Fruit fly (Drosophila melanogaster) whole organism, embryonic: ENCODE data around the gene CG33288.

ENCODE experiments used
- Aef1 ChIP-seq: fragments of 200-800 bp; sonication (Bioruptor generic); IDR thresholded peaks from 3 replicates; pipeline ENCODE4 v1.3.6; 2022; ENCODE audit warnings: missing biosample characterization, missing genetic modification characterization
- Atf-2 ChIP-seq: fragments of 200-800 bp; sonication (Bioruptor generic); optimal IDR thresholded peaks from 2 replicates; lab custom pipeline; 2016; ENCODE audit warnings: missing biosample characterization, missing genetic modification characterization
- CG10274 ChIP-seq: fragments of 200-800 bp; sonication (Bioruptor generic); optimal IDR thresholded peaks from 3 replicates; lab custom pipeline; 2017; ENCODE audit warnings: missing biosample characterization, mild to moderate bottlenecking, missing genetic modification characterization
- CG10431 ChIP-seq: fragments of 200-800 bp; sonication (Bioruptor generic); optimal IDR thresholded peaks from 3 replicates; lab custom pipeline; 2018; ENCODE audit warnings: missing biosample characterization, mild to moderate bottlenecking, missing genetic modification characterization
- CG11504 ChIP-seq: fragments of 200-800 bp; sonication (Bioruptor generic); optimal IDR thresholded peaks from 3 replicates; lab custom pipeline; 2019; ENCODE audit warnings: missing biosample characterization, mild to moderate bottlenecking, missing genetic modification characterization, moderate library complexity
- CG11560 ChIP-seq: fragments of 200-800 bp; sonication (Bioruptor generic); IDR thresholded peaks from 3 replicates; pipeline ENCODE4 v1.3.6; 2022; ENCODE audit warnings: missing biosample characterization, missing genetic modification characterization
- CG13287 ChIP-seq: fragments of 200-800 bp; sonication (Bioruptor generic); IDR thresholded peaks from 2 replicates; pipeline ENCODE4 v1.3.6; 2022; ENCODE audit warnings: missing biosample characterization, missing genetic modification characterization; ENCODE audit not compliant: partially characterized antibody
- CG13894 ChIP-seq: fragments of 200-800 bp; sonication (Bioruptor generic); optimal IDR thresholded peaks from 3 replicates; lab custom pipeline; 2018; ENCODE audit warnings: missing biosample characterization, mild to moderate bottlenecking, missing genetic modification characterization, moderate library complexity
- CG14050 ChIP-seq: fragments of 200-800 bp; sonication (Bioruptor generic); IDR thresholded peaks from 3 replicates; pipeline ENCODE4 v1.3.6; 2022; ENCODE audit warnings: missing biosample characterization, missing genetic modification characterization
- CG15601 ChIP-seq: fragments of 200-800 bp; sonication (Bioruptor generic); optimal IDR thresholded peaks from 3 replicates; lab custom pipeline; 2019; ENCODE audit warnings: missing biosample characterization, mild to moderate bottlenecking, missing genetic modification characterization, moderate library complexity
- CG16779 ChIP-seq: fragments of 200-800 bp; sonication (Bioruptor generic); IDR thresholded peaks from 2 replicates; pipeline ENCODE4 v1.3.6; 2022; ENCODE audit warnings: missing biosample characterization, missing genetic modification characterization
- CG2678 ChIP-seq: fragments of 200-800 bp; sonication (Bioruptor generic); optimal IDR thresholded peaks from 3 replicates; lab custom pipeline; 2019; ENCODE audit warnings: missing biosample characterization, mild to moderate bottlenecking, missing genetic modification characterization, moderate library complexity
- CG30403 ChIP-seq: fragments of 200-800 bp; sonication (Bioruptor generic); optimal IDR thresholded peaks from 3 replicates; lab custom pipeline; 2016; ENCODE audit warnings: missing biosample characterization, missing genetic modification characterization
- CG32767 ChIP-seq: fragments of 200-800 bp; sonication (Bioruptor generic); IDR thresholded peaks from 2 replicates; pipeline ENCODE4 v1.3.6; 2022; ENCODE audit warnings: missing biosample characterization, missing genetic modification characterization
- CG4328 ChIP-seq: fragments of 200-800 bp; sonication (Bioruptor generic); optimal IDR thresholded peaks from 3 replicates; lab custom pipeline; 2017; ENCODE audit warnings: missing biosample characterization, missing genetic modification reagents, missing genetic modification characterization
- CG6654 ChIP-seq: fragments of 200-800 bp; sonication (Bioruptor generic); optimal IDR thresholded peaks from 2 replicates; lab custom pipeline; 2017; ENCODE audit warnings: missing biosample characterization, mild to moderate bottlenecking, missing genetic modification characterization
- CG7745 ChIP-seq: fragments of 200-800 bp; sonication (Bioruptor generic); optimal IDR thresholded peaks from 2 replicates; lab custom pipeline; 2018; ENCODE audit warnings: missing biosample characterization, mild to moderate bottlenecking, missing genetic modification characterization, moderate library complexity
- CG8478 ChIP-seq: fragments of >200 bp; optimal IDR thresholded peaks from 2 replicates; lab custom pipeline; 2018
- CG9437 ChIP-seq: fragments of 200-800 bp; sonication (Bioruptor generic); optimal IDR thresholded peaks from 2 replicates; lab custom pipeline; 2018; ENCODE audit warnings: missing biosample characterization, mild to moderate bottlenecking, missing genetic modification characterization
- HLHmδ ChIP-seq: fragments of 200-800 bp; sonication (Bioruptor generic); optimal IDR thresholded peaks from 2 replicates; lab custom pipeline; 2018; ENCODE audit warnings: missing biosample characterization, mild to moderate bottlenecking, missing genetic modification characterization, moderate library complexity
- Hmx ChIP-seq: fragments of 200-800 bp; sonication (Bioruptor generic); optimal IDR thresholded peaks from 2 replicates; lab custom pipeline; 2016; ENCODE audit warnings: missing biosample characterization, missing genetic modification characterization
- Hr39 ChIP-seq: fragments of >200 bp; optimal IDR thresholded peaks from 2 replicates; lab custom pipeline; 2017
- Hr78 ChIP-seq, 2 experiments: fragments of 200-800 bp in 1 of 2; fragments of >200 bp in 1 of 2; sonication (Bioruptor generic) in 1 of 2; optimal IDR thresholded peaks; 2 replicates each; lab custom pipeline; 2017 to 2019; ENCODE audit warnings: missing biosample characterization in 2 of 2, missing genetic modification characterization in 2 of 2, mild to moderate bottlenecking in 1 of 2, moderate library complexity in 1 of 2
- Hsf ChIP-seq: fragments of 200-800 bp; sonication (Bioruptor generic); optimal IDR thresholded peaks from 3 replicates; lab custom pipeline; 2016; ENCODE audit warnings: missing biosample characterization, missing genetic modification characterization
- Jarid2 ChIP-seq: fragments of 200-800 bp; sonication (Bioruptor generic); optimal IDR thresholded peaks from 3 replicates; lab custom pipeline; 2017; ENCODE audit warnings: mild to moderate bottlenecking, missing biosample characterization, missing genetic modification reagents, missing genetic modification characterization
- Lim3 ChIP-seq: fragments of 200-800 bp; sonication (Bioruptor generic); IDR thresholded peaks from 2 replicates; pipeline ENCODE4 v1.3.6; 2022; ENCODE audit warnings: missing biosample characterization, missing genetic modification characterization
- NFAT ChIP-seq: fragments of 200-800 bp; sonication (Bioruptor generic); IDR thresholded peaks from 2 replicates; pipeline ENCODE4 v1.3.6; 2022; ENCODE audit warnings: missing biosample characterization, missing genetic modification characterization
- Poxn ChIP-seq: fragments of 200-800 bp; sonication (Bioruptor generic); IDR thresholded peaks from 2 replicates; pipeline ENCODE4 v1.3.6; 2022; ENCODE audit warnings: missing biosample characterization, missing genetic modification characterization
- Ravus ChIP-seq: fragments of 200-800 bp; sonication (Bioruptor generic); IDR thresholded peaks from 2 replicates; pipeline ENCODE4 v1.3.6; 2022; ENCODE audit warnings: missing biosample characterization, missing genetic modification characterization
- ab ChIP-seq: fragments of 200-800 bp; sonication (Bioruptor generic); optimal IDR thresholded peaks from 2 replicates; lab custom pipeline; 2016; ENCODE audit warnings: missing biosample characterization, missing genetic modification characterization
- bab2 ChIP-seq: fragments of 200-800 bp; sonication (Bioruptor generic); optimal IDR thresholded peaks from 2 replicates; lab custom pipeline; 2016; ENCODE audit warnings: missing biosample characterization, missing genetic modification characterization
- bcd ChIP-seq: fragments of 200-800 bp; sonication (Bioruptor generic); optimal IDR thresholded peaks from 2 replicates; lab custom pipeline; 2017; ENCODE audit warnings: missing biosample characterization, mild to moderate bottlenecking, missing genetic modification characterization
- bsh ChIP-seq, 2 experiments: fragments of 200-800 bp; sonication (Bioruptor generic); optimal IDR thresholded peaks; 2 replicates each; lab custom pipeline; 2017 to 2018; ENCODE audit warnings: mild to moderate bottlenecking in 2 of 2, missing biosample characterization in 2 of 2, missing genetic modification characterization in 2 of 2, moderate library complexity in 1 of 2
- cas ChIP-seq: fragments of 200-800 bp; sonication (Bioruptor generic); IDR thresholded peaks from 2 replicates; pipeline ENCODE4 v1.3.6; 2022; ENCODE audit warnings: missing biosample characterization, missing genetic modification characterization
- cato ChIP-seq: fragments of 200-800 bp; sonication (Bioruptor generic); optimal IDR thresholded peaks from 2 replicates; lab custom pipeline; 2016; ENCODE audit warnings: missing biosample characterization, missing genetic modification characterization, borderline replicate concordance
- caup ChIP-seq: fragments of 200-800 bp; sonication (Bioruptor generic); optimal IDR thresholded peaks from 3 replicates; lab custom pipeline; 2017; ENCODE audit warnings: missing biosample characterization, mild to moderate bottlenecking, missing genetic modification characterization, moderate library complexity; ENCODE audit not compliant: severe bottlenecking
- crc ChIP-seq: fragments of 200-800 bp; sonication (Bioruptor generic); optimal IDR thresholded peaks from 2 replicates; lab custom pipeline; 2016; ENCODE audit warnings: missing biosample characterization, missing genetic modification characterization
- croc ChIP-seq: fragments of 200-800 bp; sonication (Bioruptor generic); conservative IDR thresholded peaks from 3 replicates; pipeline ENCODE4 v1.3.6; 2022; ENCODE audit warnings: missing biosample characterization, missing genetic modification characterization
- dimm ChIP-seq: fragments of 200-800 bp; sonication (Bioruptor generic); IDR thresholded peaks from 2 replicates; pipeline ENCODE4 v1.3.6; 2022; ENCODE audit warnings: missing biosample characterization, missing genetic modification characterization
- disco-r ChIP-seq: fragments of 200-800 bp; sonication (Bioruptor generic); optimal IDR thresholded peaks from 2 replicates; lab custom pipeline; 2016; ENCODE audit warnings: missing biosample characterization, missing genetic modification characterization
- ken ChIP-seq: fragments of 200-800 bp; sonication (Bioruptor generic); IDR thresholded peaks from 3 replicates; pipeline ENCODE4 v1.3.6; 2022; ENCODE audit warnings: missing biosample characterization, missing genetic modification characterization
- lilli ChIP-seq: fragments of 200-800 bp; sonication (Bioruptor generic); optimal IDR thresholded peaks from 3 replicates; lab custom pipeline; 2016; ENCODE audit warnings: missing biosample characterization, missing genetic modification characterization
- mirr ChIP-seq: fragments of 200-800 bp; sonication (Bioruptor generic); optimal IDR thresholded peaks from 3 replicates; lab custom pipeline; 2018; ENCODE audit warnings: missing biosample characterization, mild to moderate bottlenecking, missing genetic modification characterization
- nmo ChIP-seq: fragments of 200-800 bp; sonication (Bioruptor generic); optimal IDR thresholded peaks from 2 replicates; lab custom pipeline; 2018; ENCODE audit warnings: missing biosample characterization, mild to moderate bottlenecking, missing genetic modification characterization, moderate library complexity
- odd ChIP-seq: fragments of 200-800 bp; sonication (Bioruptor generic); optimal IDR thresholded peaks from 2 replicates; lab custom pipeline; 2017; ENCODE audit warnings: missing biosample characterization, mild to moderate bottlenecking, missing genetic modification characterization
- peb ChIP-seq: fragments of 200-800 bp; sonication (Bioruptor generic); IDR thresholded peaks from 2 replicates; pipeline ENCODE4 v1.3.6; 2022; ENCODE audit warnings: missing biosample characterization, missing genetic modification characterization
- run ChIP-seq: fragments of 200-800 bp; sonication (Bioruptor generic); optimal IDR thresholded peaks from 3 replicates; lab custom pipeline; 2018; ENCODE audit warnings: missing biosample characterization, mild to moderate bottlenecking, missing genetic modification characterization
- scrt ChIP-seq: fragments of 200-800 bp; sonication (Bioruptor generic); optimal IDR thresholded peaks from 2 replicates; lab custom pipeline; 2018; ENCODE audit warnings: missing biosample characterization, mild to moderate bottlenecking, missing genetic modification characterization, moderate library complexity
- sob ChIP-seq: fragments of 200-800 bp; sonication (Bioruptor generic); IDR thresholded peaks from 2 replicates; pipeline ENCODE4 v1.3.6; 2022; ENCODE audit warnings: missing biosample characterization, missing genetic modification characterization
- usp ChIP-seq: fragments of >200 bp; optimal IDR thresholded peaks from 2 replicates; lab custom pipeline; 2017; ENCODE audit warnings: missing biosample characterization, missing genetic modification characterization
- wdn ChIP-seq: fragments of 200-800 bp; sonication (Bioruptor generic); IDR thresholded peaks from 2 replicates; pipeline ENCODE4 v1.3.6; 2022; ENCODE audit warnings: missing biosample characterization, missing genetic modification characterization
- z ChIP-seq: fragments of 200-800 bp; sonication (Bioruptor generic); IDR thresholded peaks from 3 replicates; pipeline ENCODE4 v1.3.6; 2022; ENCODE audit warnings: missing biosample characterization, missing genetic modification characterization

CG33288 gene

DNA sequence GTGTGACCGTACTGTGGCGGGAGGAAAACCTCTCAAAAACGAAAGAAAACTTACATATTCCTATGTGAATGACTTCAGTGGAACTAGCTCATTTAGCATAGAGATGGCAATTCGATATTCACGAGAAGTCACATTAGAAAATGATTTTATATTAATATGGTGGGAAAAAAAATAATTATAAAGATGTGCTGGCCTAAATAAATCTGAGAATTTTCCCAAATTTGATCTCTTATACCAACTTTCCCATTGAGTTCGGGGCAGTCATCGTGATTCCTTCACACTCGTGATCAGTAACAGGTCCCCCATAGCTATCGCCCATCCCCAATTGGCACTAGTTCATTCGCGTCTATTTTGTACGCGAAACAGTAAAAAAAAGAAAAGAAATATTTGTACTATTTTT, 5.5 kb downstream of the CG33288 start, which contains the start of the genes barc and Aef1 (continued):
- TF ChIP-seq CG13287 (GFP tag; lab: Robert Waterston, UW) (peak; percentile 83), CG8478 (lab: Kevin White, UChicago) (no peak), caup (GFP tag; lab: Kevin White, UChicago) (peak; percentile 74), croc (GFP tag; lab: Robert Waterston, UW) (peak; percentile 95), Atf-2 (GFP tag; lab: Kevin White, UChicago) (peak; percentile 85), z (GFP tag; lab: Robert Waterston, UW) (no peak), NFAT (peak; percentile 86), Ravus (GFP tag; lab: Robert Waterston, UW) (peak; percentile 54), CG4328 (GFP tag; lab: Kevin White, UChicago) (peak; percentile 72), CG13894 (peak; percentile 81), mirr (no peak), Hr39 (no peak), CG15601 (tag; lab: Kevin White, UChicago) (peak; percentile 76), Hsf (GFP tag; lab: Kevin White, UChicago) (peak; percentile 93), CG30403 (GFP tag; lab: Kevin White, UChicago) (peak; percentile 94), usp (GFP tag; lab: Kevin White, UChicago) (no peak), CG6654 (GFP tag; lab: Kevin White, UChicago) (peak; percentile 57), sob (GFP tag; lab: Robert Waterston, UW) (peak; percentile 89), wdn (GFP tag; lab: Robert Waterston, UW) (peak; percentile 63; the same call in 1 of the 2 replicates), odd (GFP tag; lab: Kevin White, UChicago) (peak; percentile 52), ken (peak; percentile 80), peb (peak; percentile 64), CG2678 (tag; lab: Kevin White, UChicago) (peak; percentile 87), HLHmδ (GFP tag; lab: Kevin White, UChicago) (no peak), CG11504 (tag; lab: Kevin White, UChicago) (no peak), CG9437 (GFP tag; lab: Kevin White, UChicago) (peak; percentile 53), CG10431 (GFP tag; lab: Kevin White, UChicago) (peak; percentile 51), CG16779 (GFP tag; lab: Robert Waterston, UW) (no peak), CG11560 (tag; lab: Robert Waterston, UW) (peak; percentile 82), CG7745 (no peak), ab (GFP tag; lab: Kevin White, UChicago) (peak; percentile 85), bab2 (GFP tag; lab: Kevin White, UChicago) (peak; percentile 87), Hmx (GFP tag; lab: Kevin White, UChicago) (peak; percentile 72), Aef1 (GFP tag; lab: Robert Waterston, UW) (peak; percentile 98), CG14050 (GFP tag; lab: Robert Waterston, UW) (peak; percentile 75), run (tag; lab: Kevin White, UChicago) (no peak), Hr78 (GFP tag; optimal IDR thresholded peaks at IDR 0.05; lab: Kevin White, UChicago) (no peak), Jarid2 (no peak), scrt (GFP tag; lab: Kevin White, UChicago) (no peak), crc (peak; percentile 72), bcd (GFP tag; lab: Kevin White, UChicago) (peak; percentile 89), Poxn (GFP tag; lab: Robert Waterston, UW) (peak; percentile 77), nmo (GFP tag; lab: Kevin White, UChicago) (peak; percentile 95), lilli (GFP tag; lab: Kevin White, UChicago) (peak; percentile 94), disco-r (peak; percentile 51), CG32767 (GFP tag; lab: Robert Waterston, UW) (peak; percentile 73; the same call in 1 of the 2 replicates), Lim3 (GFP tag; lab: Robert Waterston, UW) (peak; percentile 48; the same call in 1 of the 2 replicates), bsh (GFP tag; optimal IDR thresholded peaks at IDR 0.05; lab: Kevin White, UChicago) (peak in 1 of 2 experiments; percentile 81), cas (GFP tag; lab: Robert Waterston, UW) (peak; percentile 65; the same call in 1 of the 2 replicates), CG10274 (GFP tag; lab: Kevin White, UChicago) (peak; percentile 43), cato (GFP tag; lab: Kevin White, UChicago) (peak; percentile 80), dimm (GFP tag; lab: Robert Waterston, UW) (no peak)
